Worm (Caenorhabditis elegans) whole organism, L2 larva: ENCODE data around the gene lact-7.

Experiments used
- C34F6.9 ChIP-seq: fragments of 150-350 bp; optimal IDR thresholded peaks from 2 replicates; lab custom pipeline; 2014; ENCODE audit warnings: missing biosample characterization, missing genetic modification characterization
- F13H6.1 ChIP-seq: sonication (generic microtip); optimal IDR thresholded peaks from 2 replicates; lab custom pipeline; 2016; ENCODE audit warnings: missing genetic modification characterization, missing compliant biosample characterization
- R02D3.7 ChIP-seq: fragments of 150-350 bp; optimal IDR thresholded peaks from 2 replicates; lab custom pipeline; 2014; ENCODE audit warnings: missing biosample characterization, missing genetic modification characterization
- Y55F3AM.14 ChIP-seq: fragments of 200-800 bp; sonication (Bioruptor generic); optimal IDR thresholded peaks from 2 replicates; lab custom pipeline; 2018; ENCODE audit warnings: mild to moderate bottlenecking, missing genetic modification characterization, missing compliant biosample characterization
- ZK546.5 ChIP-seq: sonication (generic microtip); optimal IDR thresholded peaks from 2 replicates; lab custom pipeline; 2017; ENCODE audit warnings: missing biosample characterization, missing genetic modification characterization
- blmp-1 ChIP-seq: sonication (generic microtip); optimal IDR thresholded peaks from 2 replicates; lab custom pipeline; 2017; ENCODE audit warnings: missing genetic modification characterization, mild to moderate bottlenecking, missing compliant biosample characterization, antibody characterized with exemption, moderate library complexity; ENCODE audit not compliant: insufficient read depth
- ceh-16 ChIP-seq: fragments of 150-350 bp; optimal IDR thresholded peaks from 2 replicates; lab custom pipeline; 2014; ENCODE audit warnings: missing biosample characterization, missing genetic modification characterization
- ceh-82 ChIP-seq: fragments of 150-350 bp; optimal IDR thresholded peaks from 2 replicates; lab custom pipeline; 2014; ENCODE audit warnings: missing biosample characterization, missing genetic modification characterization
- crh-2 ChIP-seq: sonication (generic microtip); optimal IDR thresholded peaks from 2 replicates; lab custom pipeline; 2017; ENCODE audit warnings: missing biosample characterization, missing genetic modification characterization
- elt-3 ChIP-seq: sonication (generic microtip); optimal IDR thresholded peaks from 2 replicates; lab custom pipeline; 2017; ENCODE audit warnings: missing biosample characterization, missing genetic modification characterization
- fos-1 ChIP-seq: fragments of 150-350 bp; optimal IDR thresholded peaks from 2 replicates; lab custom pipeline; 2014; ENCODE audit warnings: missing biosample characterization, missing genetic modification characterization
- gmeb-1 ChIP-seq: fragments of 150-350 bp; optimal IDR thresholded peaks from 2 replicates; lab custom pipeline; 2014; ENCODE audit warnings: missing biosample characterization, missing genetic modification characterization
- lin-13 ChIP-seq: fragments of 150-350 bp; optimal IDR thresholded peaks from 2 replicates; lab custom pipeline; 2014; ENCODE audit warnings: missing biosample characterization, missing genetic modification reagents, missing genetic modification characterization
- lsy-2 ChIP-seq, 2 experiments: fragments of 150-350 bp in 1 of 2; sonication (generic microtip) in 1 of 2; optimal IDR thresholded peaks; 2 replicates each; lab custom pipeline; 2014 to 2017; ENCODE audit warnings: missing biosample characterization in 2 of 2, missing genetic modification characterization in 2 of 2
- mab-5 ChIP-seq: fragments of 150-350 bp; optimal IDR thresholded peaks from 2 replicates; lab custom pipeline; 2014; ENCODE audit warnings: missing biosample characterization, missing genetic modification characterization
- mbf-1 ChIP-seq: sonication (generic microtip); optimal IDR thresholded peaks from 2 replicates; lab custom pipeline; 2017; ENCODE audit warnings: missing biosample characterization, missing genetic modification characterization
- mdl-1 ChIP-seq, 2 experiments: fragments of 150-350 bp in 1 of 2; sonication (generic microtip) in 1 of 2; optimal IDR thresholded peaks; 2 replicates each; lab custom pipeline; 2017; ENCODE audit warnings: missing biosample characterization in 2 of 2, missing genetic modification characterization in 2 of 2
- nhr-10 ChIP-seq: sonication (generic microtip); optimal IDR thresholded peaks from 2 replicates; lab custom pipeline; 2017; ENCODE audit warnings: missing biosample characterization, missing genetic modification characterization
- nhr-12 ChIP-seq: fragments of 150-350 bp; optimal IDR thresholded peaks from 2 replicates; lab custom pipeline; 2014; ENCODE audit warnings: missing biosample characterization, missing genetic modification characterization
- nhr-21 ChIP-seq: fragments of 150-350 bp; optimal IDR thresholded peaks from 2 replicates; lab custom pipeline; 2014; ENCODE audit warnings: missing biosample characterization, missing genetic modification characterization
- nhr-23 ChIP-seq: fragments of 150-350 bp; optimal IDR thresholded peaks from 2 replicates; lab custom pipeline; 2014; ENCODE audit warnings: missing biosample characterization, missing genetic modification reagents, missing genetic modification characterization
- nhr-25 ChIP-seq: fragments of 150-350 bp; sonication (generic microtip); optimal IDR thresholded peaks from 3 replicates; lab custom pipeline; 2014; ENCODE audit warnings: missing biosample characterization, missing genetic modification characterization
- nhr-6 ChIP-seq: fragments of 150-350 bp; optimal IDR thresholded peaks from 2 replicates; lab custom pipeline; 2014; ENCODE audit warnings: missing biosample characterization, missing genetic modification characterization
- nhr-77 ChIP-seq: fragments of 150-350 bp; optimal IDR thresholded peaks from 2 replicates; lab custom pipeline; 2014; ENCODE audit warnings: missing biosample characterization, missing genetic modification characterization
- peb-1 ChIP-seq: fragments of 150-350 bp; optimal IDR thresholded peaks from 2 replicates; lab custom pipeline; 2014; ENCODE audit warnings: missing biosample characterization, missing genetic modification characterization
- sma-3 ChIP-seq: sonication (generic microtip); optimal IDR thresholded peaks from 2 replicates; lab custom pipeline; 2016; ENCODE audit warnings: missing genetic modification reagents, missing genetic modification characterization, missing compliant biosample characterization
- sma-9 ChIP-seq, 2 experiments: fragments of 150-350 bp in 1 of 2; sonication (generic microtip) in 1 of 2; optimal IDR thresholded peaks; 2 replicates each; lab custom pipeline; 2014 to 2016; ENCODE audit warnings: missing genetic modification characterization in 2 of 2, mild to moderate bottlenecking in 1 of 2, missing biosample characterization in 1 of 2, missing compliant biosample characterization in 1 of 2, missing genetic modification reagents in 1 of 2, moderate library complexity in 1 of 2
- snpc-4 ChIP-seq: fragments of 150-350 bp; optimal IDR thresholded peaks from 2 replicates; lab custom pipeline; 2014; ENCODE audit warnings: missing biosample characterization, missing genetic modification characterization
- ztf-1 ChIP-seq: fragments of 200-800 bp; sonication (Bioruptor generic); conservative IDR thresholded peaks from 2 replicates; pipeline ENCODE4 v1.3.6; 2022; ENCODE audit warnings: missing genetic modification characterization, missing compliant biosample characterization

The lact-7 gene

ce11 chrX:11727761-11728160, 31.1 kb upstream of the lact-7 start, which contains the start of the genes gst-42 and D1053.2 (continued):
- TF ChIP-seq elt-3 (tag; lab: Kevin White, UChicago), result no peak
- TF ChIP-seq ztf-1 (GFP tag; lab: Robert Waterston, UW), result no peak
- TF ChIP-seq mbf-1 (tag; lab: Kevin White, UChicago), result no peak
- no peak for TF ChIP-seq lin-13 (GFP tag; lab: Kevin White, UChicago)
- no peak for TF ChIP-seq Y55F3AM.14 (GFP tag; lab: Kevin White, UChicago)
- TF ChIP-seq, all 48 proteins: peak for 12

- no peak for TF ChIP-seq nhr-12
Observed at ce11 chrX:11732752-11733151, 26.2 kb upstream of the lact-7 start.

ce11 chrX:11734110-11734509, 24.8 kb upstream of the lact-7 start:
- TF ChIP-seq mab-5 (tag; lab: Kevin White, UChicago), result no peak
- TF ChIP-seq fos-1 (tag; lab: Kevin White, UChicago), result peak; percentile 66

- TF ChIP-seq nhr-77 (tag; lab: Kevin White, UChicago) (no peak), sma-9 (GFP tag; optimal IDR thresholded peaks at IDR 0.05; lab: Kevin White, UChicago) (no peak), sma-9 (tag; optimal IDR thresholded peaks at IDR 0.05; lab: Kevin White, UChicago) (no peak), F13H6.1 (no peak), ceh-82 (tag; lab: Kevin White, UChicago) (no peak), nhr-21 (tag; lab: Kevin White, UChicago) (no peak), sma-3 (GFP tag; lab: Kevin White, UChicago) (no peak)
Observed at ce11 chrX:11737053-11737452, 21.9 kb upstream of the lact-7 start, which contains the start of gene D1053.3. D1053.3 (minus strand) TSS chrX:11737153.

- TF ChIP-seq F13H6.1, result peak; percentile 39
- TF ChIP-seq ceh-16 (tag; lab: Kevin White, UChicago), result no peak
- peak; percentile 39 to 50 for TF ChIP-seq mdl-1 (tag; optimal IDR thresholded peaks at IDR 0.05; lab: Kevin White, UChicago)
- peak; percentile 31 for TF ChIP-seq gmeb-1 (tag; lab: Kevin White, UChicago)
- peak; percentile 77 for TF ChIP-seq sma-9 (GFP tag; optimal IDR thresholded peaks at IDR 0.05; lab: Kevin White, UChicago)
- no peak for TF ChIP-seq sma-9 (tag; optimal IDR thresholded peaks at IDR 0.05; lab: Kevin White, UChicago)
- peak; percentile 45 for TF ChIP-seq crh-2 (tag; lab: Kevin White, UChicago)
- peak; percentile 90 for TF ChIP-seq fos-1 (tag; lab: Kevin White, UChicago)
- no peak for TF ChIP-seq sma-3 (GFP tag; lab: Kevin White, UChicago)
- no peak for TF ChIP-seq elt-3 (tag; lab: Kevin White, UChicago)
Observed at ce11 chrX:11738602-11739100, 20.3 kb upstream of the lact-7 start, which contains the start of gene nspa-9. nspa-9 (plus strand) TSS chrX:11739050.

- no peak for TF ChIP-seq mbf-1 (tag; lab: Kevin White, UChicago)
- TF ChIP-seq sma-3 (GFP tag; lab: Kevin White, UChicago), result no peak
- no peak for TF ChIP-seq nhr-23 (tag; lab: Kevin White, UChicago)
- no peak for TF ChIP-seq C34F6.9 (tag; lab: Kevin White, UChicago)
- TF ChIP-seq ZK546.5 (tag; lab: Kevin White, UChicago), result no peak
- TF ChIP-seq peb-1 (tag; lab: Kevin White, UChicago), result no peak
- no peak for TF ChIP-seq mdl-1 (tag; optimal IDR thresholded peaks at IDR 0.05; lab: Kevin White, UChicago)
- TF ChIP-seq R02D3.7, result no peak
- TF ChIP-seq mab-5 (tag; lab: Kevin White, UChicago), result no peak
- no peak for TF ChIP-seq lsy-2 (tag; optimal IDR thresholded peaks at IDR 0.05; lab: Kevin White, UChicago)
- TF ChIP-seq nhr-25 (tag; lab: Kevin White, UChicago), result no peak
- TF ChIP-seq nhr-10, result no peak
- no peak for TF ChIP-seq blmp-1 (tag; lab: Kevin White, UChicago)
- TF ChIP-seq nhr-6 (tag; lab: Kevin White, UChicago), result no peak
- no peak for TF ChIP-seq ceh-82 (tag; lab: Kevin White, UChicago)
- TF ChIP-seq ztf-1 (GFP tag; lab: Robert Waterston, UW), result no peak
- no peak for TF ChIP-seq snpc-4
Observed at ce11 chrX:11743723-11744122, 15.2 kb upstream of the lact-7 start.
